Fruit fly (Drosophila melanogaster): ENCODE results near the gene lush.

lush gene

dm6 chr3L:19585979-19586378 is 19.9 kb downstream of the lush start, which contains the start of the genes CG9231 and CG9330 (continued):
- peak; percentile 25 for TF ChIP-seq Max (GFP tag; optimal IDR thresholded peaks at IDR 0.05)
- TF ChIP-seq NfI (GFP tag; optimal IDR thresholded peaks at IDR 0.05): peak; percentile 5
- peak; percentile 50 for TF ChIP-seq CG11504 (tag; optimal IDR thresholded peaks at IDR 0.05)
- no peak for TF ChIP-seq crc (GFP tag; optimal IDR thresholded peaks at IDR 0.05)
- TF ChIP-seq kni (GFP tag; optimal IDR thresholded peaks at IDR 0.05): peak; percentile 38
- peak; percentile 24; the same call in 1 of the 2 replicates for TF ChIP-seq CG31441 (GFP tag; IDR thresholded peaks at IDR 0.05)
- TF ChIP-seq CG17802 (tag; optimal IDR thresholded peaks at IDR 0.05): peak; percentile 88
- peak; percentile 60 for TF ChIP-seq MBD-R2 (GFP tag; IDR thresholded peaks at IDR 0.05)
- TF ChIP-seq CG5245 (GFP tag; optimal IDR thresholded peaks at IDR 0.05): no peak
- peak; percentile 42; the same call in 1 of the 3 replicates for TF ChIP-seq CG34224 (GFP tag; IDR thresholded peaks at IDR 0.05; ENCODE audit: partially characterized antibody)
- TF ChIP-seq Stat92E (GFP tag; optimal IDR thresholded peaks at IDR 0.05): peak in 1 of 3 experiments; percentile 42
- peak; percentile 28 for TF ChIP-seq CG2678 (tag; optimal IDR thresholded peaks at IDR 0.05)
- TF ChIP-seq CG13894 (tag; optimal IDR thresholded peaks at IDR 0.05): peak; percentile 41
- TF ChIP-seq Elba2 (GFP tag; optimal IDR thresholded peaks at IDR 0.05): peak; percentile 45
- TF ChIP-seq CG6254 (GFP tag; optimal IDR thresholded peaks at IDR 0.05): peak; percentile 12
- TF ChIP-seq gce (GFP tag; IDR thresholded peaks at IDR 0.05): no peak
- TF ChIP-seq sens (GFP tag): peak; percentile 89
- TF ChIP-seq CoRest (tag; optimal IDR thresholded peaks at IDR 0.05): peak; percentile 36
- TF ChIP-seq Hr78 (GFP tag; optimal IDR thresholded peaks at IDR 0.05): no peak
- TF ChIP-seq YL-1 (GFP tag; optimal IDR thresholded peaks at IDR 0.05): peak; percentile 92
- TF ChIP-seq crp (GFP tag; optimal IDR thresholded peaks at IDR 0.05): peak; percentile 39 to 88
- peak; percentile 11 for TF ChIP-seq Sox102F (GFP tag; optimal IDR thresholded peaks at IDR 0.05)
- peak; percentile 8 for TF ChIP-seq Hmx (GFP tag; optimal IDR thresholded peaks at IDR 0.05)
- TF ChIP-seq lola (GFP tag; optimal IDR thresholded peaks at IDR 0.05): peak in 1 of 3 experiments; percentile 19
- peak; percentile 32 to 36 for TF ChIP-seq dpn (GFP tag; optimal IDR thresholded peaks at IDR 0.05)
- TF ChIP-seq pzg (GFP tag; optimal IDR thresholded peaks at IDR 0.05): peak; percentile 75
- TF ChIP-seq knrl (GFP tag; IDR thresholded peaks at IDR 0.05; ENCODE audit: partially characterized antibody): 0 out of 3 replicates have a peak, but pooled peaks have one; percentile 32
- TF ChIP-seq Myb (GFP tag; optimal IDR thresholded peaks at IDR 0.05): peak; percentile 31
- TF ChIP-seq lbe (GFP tag; optimal IDR thresholded peaks at IDR 0.05): peak; percentile 67
- TF ChIP-seq Neu2 (GFP tag; optimal IDR thresholded peaks at IDR 0.05; ENCODE audit: borderline replicate concordance): no peak
- peak; percentile 37; the same call in 1 of the 2 replicates for TF ChIP-seq onecut (GFP tag; IDR thresholded peaks at IDR 0.05)
- TF ChIP-seq chn (GFP tag; optimal IDR thresholded peaks at IDR 0.05): peak; percentile 1
- peak; percentile 84 for TF ChIP-seq stwl (tag; optimal IDR thresholded peaks at IDR 0.05)
- TF ChIP-seq CG34422 (GFP tag; IDR thresholded peaks at IDR 0.05): peak; percentile 49; the same call in 1 of the 3 replicates
- TF ChIP-seq CG8924 (tag; optimal IDR thresholded peaks at IDR 0.05): peak; percentile 3
- 0 out of 2 replicates have a peak, but pooled peaks have one; percentile 25 for TF ChIP-seq ssp (GFP tag; IDR thresholded peaks at IDR 0.05)
- peak; percentile 58 for TF ChIP-seq lilli (GFP tag; optimal IDR thresholded peaks at IDR 0.05)
- peak; percentile 36 for TF ChIP-seq sug (tag; optimal IDR thresholded peaks at IDR 0.05)
- TF ChIP-seq CG2120 (GFP tag; optimal IDR thresholded peaks at IDR 0.05): peak; percentile 52
- TF ChIP-seq maf-S (GFP tag; optimal IDR thresholded peaks at IDR 0.05): peak; percentile 3
- no peak for TF ChIP-seq ERR (GFP tag; optimal IDR thresholded peaks at IDR 0.05)
- peak; percentile 83 for TF ChIP-seq Med (GFP tag)
- TF ChIP-seq sob (GFP tag; IDR thresholded peaks at IDR 0.05): 0 out of 2 replicates have a peak, but pooled peaks have one; percentile 24
- no peak for TF ChIP-seq ash1 (GFP tag; optimal IDR thresholded peaks at IDR 0.05)
- TF ChIP-seq CG17186 (GFP tag; optimal IDR thresholded peaks at IDR 0.05): peak; percentile 40
- TF ChIP-seq CG30403 (GFP tag; optimal IDR thresholded peaks at IDR 0.05): peak; percentile 61
- peak; percentile 11; the same call in 1 of the 2 replicates for TF ChIP-seq Ptx1 (GFP tag; IDR thresholded peaks at IDR 0.05)
- TF ChIP-seq Adf1 (GFP tag; IDR thresholded peaks at IDR 0.05): no peak
- peak; percentile 10 for TF ChIP-seq Asciz (GFP tag; optimal IDR thresholded peaks at IDR 0.05)
